Fruit fly (Drosophila melanogaster): ENCODE results near the gene CG40485.

CG40485 gene

dm6 chrX:23007399-23007798 is 45.2 kb upstream of the CG40485 start (continued):
- no peak for TF ChIP-seq NfI (GFP tag; optimal IDR thresholded peaks at IDR 0.05)
- TF ChIP-seq CG3838 (GFP tag; optimal IDR thresholded peaks at IDR 0.05): no peak
- TF ChIP-seq CG14014 (GFP tag; IDR thresholded peaks at IDR 0.05): no peak
- TF ChIP-seq CG4404 (GFP tag; IDR thresholded peaks at IDR 0.05): no peak
- TF ChIP-seq CG8478 (optimal IDR thresholded peaks at IDR 0.05): no peak
- no peak for TF ChIP-seq CG14050 (GFP tag; IDR thresholded peaks at IDR 0.05)
- no peak for TF ChIP-seq CG17612 (GFP tag; IDR thresholded peaks at IDR 0.05)
- no peak for TF ChIP-seq CG3407 (GFP tag; optimal IDR thresholded peaks at IDR 0.05)
- no peak for TF ChIP-seq D (optimal IDR thresholded peaks at IDR 0.05)
- TF ChIP-seq D (GFP tag; optimal IDR thresholded peaks at IDR 0.05): no peak
- TF ChIP-seq al (GFP tag; IDR thresholded peaks at IDR 0.05): 0 out of 2 replicates have a peak, but pooled peaks have one; percentile 33
- no peak for TF ChIP-seq yki (optimal IDR thresholded peaks at IDR 0.05)
- TF ChIP-seq chn (GFP tag; optimal IDR thresholded peaks at IDR 0.05): no peak
- no peak for TF ChIP-seq HLH54F (GFP tag; optimal IDR thresholded peaks at IDR 0.05)
- no peak for TF ChIP-seq CG15514 (GFP tag; optimal IDR thresholded peaks at IDR 0.05)
- TF ChIP-seq Dip2 (GFP tag; IDR thresholded peaks at IDR 0.05): no peak
- no peak for TF ChIP-seq gce (GFP tag; IDR thresholded peaks at IDR 0.05)
- TF ChIP-seq Aef1 (GFP tag; IDR thresholded peaks at IDR 0.05): no peak
- TF ChIP-seq Atf3 (GFP tag; optimal IDR thresholded peaks at IDR 0.05): no peak
- no peak for TF ChIP-seq CG3163 (GFP tag; optimal IDR thresholded peaks at IDR 0.05)
- no peak for TF ChIP-seq ci (GFP tag; IDR thresholded peaks at IDR 0.05)
- no peak for TF ChIP-seq tap (tag; optimal IDR thresholded peaks at IDR 0.05)
- TF ChIP-seq Gsc (GFP tag; IDR thresholded peaks at IDR 0.05): no peak
- TF ChIP-seq cg (GFP tag; optimal IDR thresholded peaks at IDR 0.05): no peak
- peak; percentile 94 for TF ChIP-seq CG13287 (GFP tag; IDR thresholded peaks at IDR 0.05; ENCODE audit: partially characterized antibody)
- TF ChIP-seq CG30403 (GFP tag; optimal IDR thresholded peaks at IDR 0.05): no peak
- no peak for TF ChIP-seq eve (GFP tag; optimal IDR thresholded peaks at IDR 0.05)
- TF ChIP-seq sc (optimal IDR thresholded peaks at IDR 0.05): no peak
- TF ChIP-seq sc (GFP tag; optimal IDR thresholded peaks at IDR 0.05): no peak
- no peak for TF ChIP-seq Sry-β (GFP tag; optimal IDR thresholded peaks at IDR 0.05)
- peak; percentile 98 for TF ChIP-seq bbx (GFP tag; IDR thresholded peaks at IDR 0.05; ENCODE audit: partially characterized antibody)
- TF ChIP-seq Adf1 (GFP tag; IDR thresholded peaks at IDR 0.05): no peak
- TF ChIP-seq salm (tag; optimal IDR thresholded peaks at IDR 0.05): no peak
- peak; percentile 97 for TF ChIP-seq nerfin-2 (GFP tag; IDR thresholded peaks at IDR 0.05; ENCODE audit: partially characterized antibody)
- no peak for TF ChIP-seq CG8765 (GFP tag; IDR thresholded peaks at IDR 0.05)
- TF ChIP-seq CG8359 (GFP tag; optimal IDR thresholded peaks at IDR 0.05; ENCODE audit: borderline replicate concordance): no peak
- TF ChIP-seq CG18619 (GFP tag; optimal IDR thresholded peaks at IDR 0.05): no peak
- no peak for TF ChIP-seq tio (GFP tag; optimal IDR thresholded peaks at IDR 0.05)
- no peak for TF ChIP-seq pb (GFP tag; optimal IDR thresholded peaks at IDR 0.05)
- TF ChIP-seq odd (GFP tag; optimal IDR thresholded peaks at IDR 0.05): no peak
- TF ChIP-seq Rfx (GFP tag; IDR thresholded peaks at IDR 0.05): peak; percentile 64
- peak; percentile 82 for TF ChIP-seq Med (GFP tag)
- TF ChIP-seq ranshi (GFP tag; IDR thresholded peaks at IDR 0.05): no peak
- peak; percentile 59 for TF ChIP-seq CG14710 (tag; optimal IDR thresholded peaks at IDR 0.05)
- TF ChIP-seq CG1647 (GFP tag; optimal IDR thresholded peaks at IDR 0.05): no peak
- TF ChIP-seq tll (GFP tag; optimal IDR thresholded peaks at IDR 0.05): no peak
- TF ChIP-seq Mad (GFP tag; optimal IDR thresholded peaks at IDR 0.05): no peak
- TF ChIP-seq Dek (tag; optimal IDR thresholded peaks at IDR 0.05): no peak
- no peak for TF ChIP-seq Side (GFP tag; optimal IDR thresholded peaks at IDR 0.05)
- TF ChIP-seq HmgD (GFP tag; optimal IDR thresholded peaks at IDR 0.05): peak; percentile 27
- TF ChIP-seq kah (GFP tag; optimal IDR thresholded peaks at IDR 0.05): no peak
- no peak for TF ChIP-seq Neu2 (GFP tag; optimal IDR thresholded peaks at IDR 0.05; ENCODE audit: borderline replicate concordance)
- TF ChIP-seq Usf (GFP tag; optimal IDR thresholded peaks at IDR 0.05): no peak
- no peak for TF ChIP-seq usp (GFP tag; optimal IDR thresholded peaks at IDR 0.05)

Data from whole organism, embryonic.